Fruit fly (Drosophila melanogaster): ENCODE data around the gene miple1.

dm6 chr3L:311607-312006, 44.5 kb downstream of the miple1 start:
- TF ChIP-seq CG8159 (tag; optimal IDR thresholded peaks at IDR 0.05) = no peak
- TF ChIP-seq CG10348 (GFP tag; IDR thresholded peaks at IDR 0.05) = no peak
- TF ChIP-seq CG4496 (GFP tag; IDR thresholded peaks at IDR 0.05) = no peak
- no peak for TF ChIP-seq CG12605 (GFP tag; IDR thresholded peaks at IDR 0.05)
- no peak for TF ChIP-seq Pif1A (GFP tag; optimal IDR thresholded peaks at IDR 0.05)
- TF ChIP-seq Ets98B (GFP tag; IDR thresholded peaks at IDR 0.05) = no peak
- TF ChIP-seq fd96Ca (GFP tag; IDR thresholded peaks at IDR 0.05) = no peak
- TF ChIP-seq EcR (GFP tag; optimal IDR thresholded peaks at IDR 0.05) = peak; percentile 36
- TF ChIP-seq Snoo (tag; optimal IDR thresholded peaks at IDR 0.05) = no peak
- TF ChIP-seq CG9948 (tag; optimal IDR thresholded peaks at IDR 0.05) = no peak
- TF ChIP-seq CG13204 (GFP tag; optimal IDR thresholded peaks at IDR 0.05) = no peak
- no peak for TF ChIP-seq rn (GFP tag; IDR thresholded peaks at IDR 0.05)
- TF ChIP-seq gl (tag; optimal IDR thresholded peaks at IDR 0.05) = no peak
- TF ChIP-seq D1 (tag; optimal IDR thresholded peaks at IDR 0.05) = no peak

All from whole organism, pupa.